Fruit fly (Drosophila melanogaster): ENCODE data around the gene Ndf.

dm6 chr2L:10049280-10049679 lies 45.6 kb downstream of the Ndf start, which contains the start of gene CG33301:
- TF ChIP-seq usp (GFP tag; optimal IDR thresholded peaks at IDR 0.05) (no peak), Dll (optimal IDR thresholded peaks at IDR 0.05) (no peak), psq (optimal IDR thresholded peaks at IDR 0.05) (no peak), EcR (GFP tag; optimal IDR thresholded peaks at IDR 0.05) (no peak)

Data from whole organism.